Worm (Caenorhabditis elegans) whole organism, midembryonic: ENCODE measurements around the gene chil-12.

Experiments
- T22C8.4 ChIP-seq: fragments of 200-800 bp; sonication (Bioruptor generic); IDR thresholded peaks from 2 replicates; pipeline ENCODE4 v1.3.6; 2022; ENCODE audit warnings: missing genetic modification characterization, missing compliant biosample characterization
- flt-1 ChIP-seq: fragments of 200-800 bp; sonication (Bioruptor generic); IDR thresholded peaks from 2 replicates; pipeline ENCODE4 v1.3.6; 2022; ENCODE audit warnings: missing genetic modification characterization, missing compliant biosample characterization
- med-1 ChIP-seq: sonication (generic microtip); optimal IDR thresholded peaks from 2 replicates; lab custom pipeline; 2017; ENCODE audit warnings: missing genetic modification characterization, mild to moderate bottlenecking, missing compliant biosample characterization, antibody characterized with exemption, missing genetic modification reagents; ENCODE audit not compliant: insufficient read depth

DNA sequence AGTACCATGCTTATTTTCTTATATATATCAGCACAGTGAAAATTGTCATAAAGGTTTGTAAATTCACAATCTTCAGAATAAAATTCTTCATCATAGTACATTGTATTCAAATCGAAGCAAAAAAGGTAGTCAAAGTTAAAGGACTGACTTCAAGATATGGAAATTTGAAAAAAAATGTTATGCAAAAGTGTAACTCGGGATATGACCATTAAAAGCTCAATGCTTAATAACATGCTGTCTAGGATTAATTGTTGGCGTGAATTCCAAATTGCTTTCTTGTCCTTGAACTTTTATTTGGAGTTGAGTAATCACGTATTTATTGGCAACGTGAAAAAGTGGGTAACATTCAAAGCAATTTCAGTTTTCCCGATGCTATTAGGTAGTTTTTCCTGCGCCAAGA is 33.4 kb downstream of the chil-12 start, which contains the start of gene srw-16:
- TF ChIP-seq T22C8.4 (no peak), flt-1 (GFP tag; lab: Robert Waterston, UW) (no peak), med-1 (GFP tag; lab: Kevin White, UChicago) (no peak)
